Fruit fly (Drosophila melanogaster): ENCODE data around the gene Rbp9.

Rbp9 gene

DNA sequence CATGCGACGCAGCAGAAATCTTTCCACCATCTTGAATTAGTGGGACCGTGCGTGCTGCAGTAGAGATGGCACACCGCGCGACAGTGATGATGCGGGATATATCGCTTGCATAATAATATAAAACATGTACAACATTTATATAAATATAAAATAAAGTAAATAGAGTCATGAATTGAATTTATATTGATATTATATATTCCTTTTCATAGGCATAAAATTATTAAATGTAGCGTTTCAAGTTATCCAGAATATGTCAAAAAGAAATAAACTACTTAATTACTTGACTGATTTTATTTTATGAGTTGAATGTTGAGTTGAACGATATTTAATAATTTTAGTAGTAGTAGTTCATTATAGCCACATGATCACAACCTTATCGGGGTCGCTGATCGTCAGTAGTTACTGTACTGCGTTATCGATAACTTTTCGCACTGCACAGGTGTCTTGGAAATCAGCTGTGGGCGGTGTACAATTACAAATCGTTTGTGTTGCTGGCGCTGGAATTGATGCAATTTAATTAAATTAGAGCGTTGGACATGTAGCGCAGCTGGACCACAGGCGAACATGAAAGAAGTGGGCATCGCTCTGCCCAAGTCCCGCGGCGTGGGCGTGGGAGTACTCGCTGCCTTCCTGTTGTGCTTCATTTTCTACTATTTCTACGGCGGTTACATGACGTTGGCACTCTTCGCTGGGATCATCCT lies 33.3 kb downstream of the Rbp9 start, which contains the start of the genes Chd1 and Bem46 (continued):
- TF ChIP-seq ato (GFP tag; IDR thresholded peaks at IDR 0.05; ENCODE audit: partially characterized antibody) = no peak
- peak; percentile 37 for TF ChIP-seq MTF-1 (GFP tag; optimal IDR thresholded peaks at IDR 0.05; ENCODE audit: borderline replicate concordance)
- peak; percentile 77 for TF ChIP-seq CG17612 (GFP tag; IDR thresholded peaks at IDR 0.05)
- TF ChIP-seq ken (GFP tag; IDR thresholded peaks at IDR 0.05) = peak; percentile 83
- peak; percentile 82 for TF ChIP-seq CG30020 (tag; optimal IDR thresholded peaks at IDR 0.05)
- TF ChIP-seq hth (optimal IDR thresholded peaks at IDR 0.05) = no peak
- peak; percentile 76 for TF ChIP-seq CG15514 (GFP tag; optimal IDR thresholded peaks at IDR 0.05)
- TF ChIP-seq Nf-YA (GFP tag; IDR thresholded peaks at IDR 0.05) = peak; percentile 55; the same call in 1 of the 2 replicates
- peak; percentile 85 for TF ChIP-seq tgo (GFP tag; IDR thresholded peaks at IDR 0.05)
- peak; percentile 19 for TF ChIP-seq CG10565 (GFP tag; optimal IDR thresholded peaks at IDR 0.05)
- TF ChIP-seq pho (GFP tag; optimal IDR thresholded peaks at IDR 0.05) = peak; percentile 75
- peak; percentile 73 for TF ChIP-seq CG33557 (GFP tag; optimal IDR thresholded peaks at IDR 0.05)
- peak; percentile 79 for TF ChIP-seq CG4404 (GFP tag; IDR thresholded peaks at IDR 0.05)
- peak; percentile 27 for TF ChIP-seq gro (GFP tag; optimal IDR thresholded peaks at IDR 0.05)
- peak; percentile 74 for TF ChIP-seq ro (GFP tag; IDR thresholded peaks at IDR 0.05)
- TF ChIP-seq Mad (GFP tag; optimal IDR thresholded peaks at IDR 0.05) = peak; percentile 79
- TF ChIP-seq H15 (GFP tag; IDR thresholded peaks at IDR 0.05) = peak; percentile 80
- peak; percentile 82 for TF ChIP-seq PHDP (tag; optimal IDR thresholded peaks at IDR 0.05)
- peak; percentile 79 for TF ChIP-seq CG15696 (tag; optimal IDR thresholded peaks at IDR 0.05)
- TF ChIP-seq CG11723 (GFP tag; optimal IDR thresholded peaks at IDR 0.05) = no peak
- TF ChIP-seq wdn (GFP tag; IDR thresholded peaks at IDR 0.05) = peak; percentile 66
- peak; percentile 71 for TF ChIP-seq wor (GFP tag; IDR thresholded peaks at IDR 0.05)
- no peak for TF ChIP-seq HLH4C (GFP tag; IDR thresholded peaks at IDR 0.05; ENCODE audit: partially characterized antibody)
- peak; percentile 66 for TF ChIP-seq NFAT (GFP tag; IDR thresholded peaks at IDR 0.05)
- peak; percentile 69 for TF ChIP-seq jumu (GFP tag; optimal IDR thresholded peaks at IDR 0.05)
- peak; percentile 73 for TF ChIP-seq Ada2b (GFP tag; IDR thresholded peaks at IDR 0.05)
- TF ChIP-seq Awh (GFP tag; IDR thresholded peaks at IDR 0.05) = peak; percentile 75
- peak; percentile 74 for TF ChIP-seq shn (GFP tag; optimal IDR thresholded peaks at IDR 0.05)
- TF ChIP-seq hbn (GFP tag; IDR thresholded peaks at IDR 0.05; ENCODE audit: partially characterized antibody) = no peak
- peak; percentile 82 for TF ChIP-seq gcm (GFP tag; optimal IDR thresholded peaks at IDR 0.05)
- peak; percentile 90 for TF ChIP-seq MBD-R2 (GFP tag; IDR thresholded peaks at IDR 0.05)
- TF ChIP-seq Gsc (GFP tag; IDR thresholded peaks at IDR 0.05) = peak; percentile 48; the same call in 1 of the 2 replicates
- TF ChIP-seq dan (GFP tag; IDR thresholded peaks at IDR 0.05) = no peak
- TF ChIP-seq yki (optimal IDR thresholded peaks at IDR 0.05) = no peak
- TF ChIP-seq CG13123 (GFP tag; optimal IDR thresholded peaks at IDR 0.05) = peak; percentile 78
- peak; percentile 42; the same call in 1 of the 2 replicates for TF ChIP-seq gsb (GFP tag; IDR thresholded peaks at IDR 0.05)
- TF ChIP-seq ac (GFP tag; optimal IDR thresholded peaks at IDR 0.05) = no peak
- peak; percentile 4; the same call in 1 of the 2 replicates for TF ChIP-seq ara (GFP tag; IDR thresholded peaks at IDR 0.05)
- TF ChIP-seq CG32767 (GFP tag; IDR thresholded peaks at IDR 0.05) = peak; percentile 54; the same call in 1 of the 2 replicates
- no peak for TF ChIP-seq Deaf1 (tag; optimal IDR thresholded peaks at IDR 0.05)
- no peak for TF ChIP-seq Doc3 (GFP tag; IDR thresholded peaks at IDR 0.05; ENCODE audit: partially characterized antibody)
- no peak; the same call in 1 of the 2 replicates for TF ChIP-seq cas (GFP tag; IDR thresholded peaks at IDR 0.05)
- peak; percentile 82 for TF ChIP-seq ttk (GFP tag; IDR thresholded peaks at IDR 0.05)
- TF ChIP-seq CG14050 (GFP tag; IDR thresholded peaks at IDR 0.05) = peak; percentile 69
- TF ChIP-seq amos (GFP tag; IDR thresholded peaks at IDR 0.05; ENCODE audit: partially characterized antibody) = peak; percentile 36; the same call in 1 of the 2 replicates
- no peak for TF ChIP-seq CG7745 (tag; optimal IDR thresholded peaks at IDR 0.05)
- TF ChIP-seq CG18599 (GFP tag; optimal IDR thresholded peaks at IDR 0.05) = peak; percentile 88
- no peak for TF ChIP-seq repo (GFP tag; optimal IDR thresholded peaks at IDR 0.05)
- peak; percentile 91 for TF ChIP-seq Ptx1 (GFP tag; IDR thresholded peaks at IDR 0.05)
- no peak for TF ChIP-seq prd (optimal IDR thresholded peaks at IDR 0.05)
- peak; percentile 91 for TF ChIP-seq prd (GFP tag; IDR thresholded peaks at IDR 0.05)

Measured in whole organism, embryonic.